Worm (Caenorhabditis elegans): ENCODE measurements around the gene srz-69.
"Not testable (repeated sequence)": the region's sequence is repeated elsewhere in the genome, so short reads cannot be mapped to it uniquely, and the experiment has no call there.

The srz-69 gene

DNA sequence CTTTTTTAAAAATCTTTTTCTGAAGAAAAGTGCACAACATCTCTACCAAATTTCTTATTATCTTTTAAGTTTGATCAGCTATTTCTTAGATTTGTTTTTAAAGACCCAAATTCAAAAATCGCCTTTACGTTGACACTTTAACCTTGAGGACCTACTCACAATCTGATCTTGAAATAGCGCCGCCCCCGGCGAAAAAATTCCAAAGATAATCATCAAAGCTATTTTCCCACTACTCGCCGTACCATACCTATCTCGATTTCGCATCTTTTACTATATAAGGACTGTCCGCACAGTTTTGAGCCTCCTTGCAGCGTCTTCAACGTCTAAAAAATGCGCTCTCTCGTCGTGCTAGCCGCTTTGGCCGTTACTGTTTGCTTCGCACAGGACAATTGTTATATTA, 36.2 kb downstream of the srz-69 start, which contains the start of gene grd-10:
Gene grd-10, plus strand, starts transcription at position 208 of the 400 bp plus-strand sequence.
- TF ChIP-seq unc-86 (tag; optimal IDR thresholded peaks at IDR 0.05) (no peak), nhr-85 (tag) (peak; percentile 91), nhr-47 (tag; optimal IDR thresholded peaks at IDR 0.05) (no peak), lin-14 (GFP tag; optimal IDR thresholded peaks at IDR 0.05) (no peak), ets-5 (GFP tag; IDR thresholded peaks at IDR 0.05) (no peak), hlh-4 (tag; optimal IDR thresholded peaks at IDR 0.05) (no peak), nhr-20 (tag; optimal IDR thresholded peaks at IDR 0.05) (peak; percentile 33)

DNA sequence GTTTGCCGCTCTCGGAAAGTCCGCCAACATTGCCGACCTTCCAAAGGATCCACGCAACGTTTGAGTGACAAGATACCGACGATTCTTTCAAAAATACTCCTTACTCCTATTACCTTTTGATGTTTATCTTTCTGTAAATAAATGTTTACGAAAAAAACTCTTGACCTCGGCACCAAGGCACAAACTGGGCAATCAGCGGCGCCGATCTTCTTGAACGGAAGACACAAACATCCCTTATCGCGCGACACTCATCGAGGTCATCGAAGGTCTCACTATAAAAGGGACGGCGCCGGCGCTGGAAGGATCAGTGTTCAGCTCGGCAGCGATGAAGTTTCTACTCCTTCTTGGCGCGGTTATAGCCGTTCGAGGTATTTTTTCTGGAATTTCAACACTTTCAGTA, 37.7 kb downstream of the srz-69 start, which contains the start of gene grd-3:
Gene grd-3, plus strand, starts transcription at position 302 of the 400 bp plus-strand sequence.
- TF ChIP-seq nhr-85 (tag) (peak; percentile 95), rnt-1 (tag; optimal IDR thresholded peaks at IDR 0.05) (peak; percentile 8), lin-13 (GFP tag; optimal IDR thresholded peaks at IDR 0.05) (no peak), nhr-20 (tag; optimal IDR thresholded peaks at IDR 0.05) (peak; percentile 11), sptf-1 (tag; optimal IDR thresholded peaks at IDR 0.05) (no peak), lin-14 (GFP tag; optimal IDR thresholded peaks at IDR 0.05) (peak; percentile 70), nhr-71 (tag; optimal IDR thresholded peaks at IDR 0.05) (peak; percentile 51)

- TF ChIP-seq nhr-85 (tag) = peak; percentile 87
- TF ChIP-seq pag-3 (tag; optimal IDR thresholded peaks at IDR 0.05; ENCODE audit: borderline replicate concordance, insufficient read depth) = no peak
Observed at ce11 chrIV:3438022-3438421, 39.0 kb downstream of the srz-69 start, which contains the start of gene grd-13. Gene grd-13, plus strand, starts transcription at chrIV:3438312.

- TF ChIP-seq skn-1 (tag; optimal IDR thresholded peaks at IDR 0.05) (no peak), nhr-12 (tag; optimal IDR thresholded peaks at IDR 0.05) (no peak), unc-130 (tag; optimal IDR thresholded peaks at IDR 0.05) (no peak)
Observed at ce11 chrIV:3436021-3436420, 41.0 kb downstream of the srz-69 start, which contains the start of gene srz-32. Gene srz-32, plus strand, starts transcription at chrIV:3436321.

ce11 chrIV:3433387-3433786, 43.6 kb downstream of the srz-69 start, which contains the start of gene C04C3.7:
Gene C04C3.7, minus strand, starts transcription at chrIV:3433487.
- not testable (repeated sequence) for TF ChIP-seq nhr-85 (tag); efl-3 (GFP tag; optimal IDR thresholded peaks at IDR 0.05); dsc-1 (tag; optimal IDR thresholded peaks at IDR 0.05)

ce11 chrIV:3428434-3428950, 48.5 kb downstream of the srz-69 start, which contains the start of the genes C04C3.9 and srz-60:
Gene C04C3.9, minus strand, starts transcription at chrIV:3428534.
Gene srz-60, plus strand, starts transcription at chrIV:3428900.
- TF ChIP-seq lin-39 (tag; optimal IDR thresholded peaks at IDR 0.05) (no peak), lin-13 (GFP tag; optimal IDR thresholded peaks at IDR 0.05) (no peak), elt-2 (tag; optimal IDR thresholded peaks at IDR 0.05) (no peak), nhr-84 (tag; optimal IDR thresholded peaks at IDR 0.05) (no peak), mdl-1 (tag; optimal IDR thresholded peaks at IDR 0.05) (no peak), nhr-47 (tag; optimal IDR thresholded peaks at IDR 0.05) (no peak), unc-86 (tag; optimal IDR thresholded peaks at IDR 0.05) (no peak), aly-2 (tag; optimal IDR thresholded peaks at IDR 0.05) (no peak), ceh-88 (GFP tag; IDR thresholded peaks at IDR 0.05) (no peak)

All from whole organism, L1 larva.